Fruit fly (Drosophila melanogaster) Kc167 (cell line): ENCODE measurements around the gene CG17118.

Experiments
- Myc ChIP-seq: fragments of >200 bp; optimal IDR thresholded peaks from 2 replicates; lab custom pipeline; 2017; ENCODE audit warnings: missing external identifiers
- Sin3A ChIP-seq: fragments of >200 bp; optimal IDR thresholded peaks from 2 replicates; lab custom pipeline; 2018; ENCODE audit warnings: missing external identifiers
- h ChIP-seq: fragments of >200 bp; optimal IDR thresholded peaks from 3 replicates; lab custom pipeline; 2018; ENCODE audit warnings: missing external identifiers
- insv ChIP-seq: fragments of >200 bp; optimal IDR thresholded peaks from 3 replicates; lab custom pipeline; 2018; ENCODE audit warnings: missing external identifiers
- psq ChIP-seq: fragments of >200 bp; optimal IDR thresholded peaks from 2 replicates; lab custom pipeline; 2017; ENCODE audit warnings: missing external identifiers
- ttk ChIP-seq: sonication (Bioruptor generic); optimal IDR thresholded peaks from 2 replicates; lab custom pipeline; 2017; ENCODE audit warnings: missing external identifiers

The CG17118 gene

DNA sequence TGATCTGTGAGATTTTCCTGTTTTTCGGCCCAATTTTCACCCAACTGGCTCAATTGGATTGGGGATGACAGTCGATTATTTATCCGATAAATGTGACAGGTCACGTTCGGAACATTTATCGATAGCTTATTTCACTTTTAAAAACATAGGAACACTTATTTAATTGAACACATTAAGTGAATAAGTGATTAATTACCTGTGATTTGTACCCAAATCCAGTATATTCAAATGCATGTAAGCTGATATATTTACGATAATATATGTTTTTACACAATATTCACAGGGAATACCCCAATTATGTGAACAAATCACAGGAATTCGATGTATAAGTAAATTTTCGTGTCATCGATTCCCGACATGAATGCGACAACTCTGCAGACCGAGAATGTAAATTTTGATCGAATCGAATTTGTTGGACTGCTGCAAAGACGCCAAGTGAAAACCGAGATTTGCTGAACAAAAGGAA, 2.3 kb downstream of the CG17118 start, which contains the start of the genes EMC3 and Dpy-30L1:
EMC3 (minus strand) TSS at position 81 of the 466 bp plus-strand sequence.
Dpy-30L1 (plus strand) TSS at position 311 of the 466 bp plus-strand sequence.
- TF ChIP-seq Sin3A (lab: Kevin White, UChicago) (no peak), psq (lab: Kevin White, UChicago) (no peak), ttk (lab: Kevin White, UChicago) (no peak), h (lab: Kevin White, UChicago) (no peak), insv (lab: Kevin White, UChicago) (no peak), Myc (lab: Kevin White, UChicago) (no peak)

DNA sequence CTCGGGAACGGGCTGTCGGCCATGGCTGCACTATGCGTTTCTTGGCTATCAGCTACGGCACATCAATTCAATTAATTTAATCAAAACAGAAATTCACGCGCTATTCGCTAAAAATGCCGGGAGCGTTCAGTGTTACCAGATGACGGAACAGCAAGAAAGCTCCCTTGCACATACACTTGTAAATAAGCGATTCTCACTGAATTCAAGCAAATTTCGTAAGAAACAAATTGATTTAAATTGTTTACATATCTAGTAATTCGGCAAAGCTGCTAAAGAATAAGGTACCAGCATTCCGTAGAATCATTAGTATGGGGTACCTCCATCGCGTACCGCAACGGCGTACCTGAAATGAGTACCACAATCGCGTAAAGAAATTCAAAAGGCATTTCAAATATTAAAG, 5.9 kb downstream of the CG17118 start, which contains the start of gene Nup107:
Nup107 (minus strand) TSS at position 149 of the 400 bp plus-strand sequence.
- TF ChIP-seq Myc (lab: Kevin White, UChicago): no peak
- TF ChIP-seq insv (lab: Kevin White, UChicago): no peak
- no peak for TF ChIP-seq Sin3A (lab: Kevin White, UChicago)
- TF ChIP-seq h (lab: Kevin White, UChicago): no peak
- no peak for TF ChIP-seq ttk (lab: Kevin White, UChicago)
- TF ChIP-seq psq (lab: Kevin White, UChicago): no peak

DNA sequence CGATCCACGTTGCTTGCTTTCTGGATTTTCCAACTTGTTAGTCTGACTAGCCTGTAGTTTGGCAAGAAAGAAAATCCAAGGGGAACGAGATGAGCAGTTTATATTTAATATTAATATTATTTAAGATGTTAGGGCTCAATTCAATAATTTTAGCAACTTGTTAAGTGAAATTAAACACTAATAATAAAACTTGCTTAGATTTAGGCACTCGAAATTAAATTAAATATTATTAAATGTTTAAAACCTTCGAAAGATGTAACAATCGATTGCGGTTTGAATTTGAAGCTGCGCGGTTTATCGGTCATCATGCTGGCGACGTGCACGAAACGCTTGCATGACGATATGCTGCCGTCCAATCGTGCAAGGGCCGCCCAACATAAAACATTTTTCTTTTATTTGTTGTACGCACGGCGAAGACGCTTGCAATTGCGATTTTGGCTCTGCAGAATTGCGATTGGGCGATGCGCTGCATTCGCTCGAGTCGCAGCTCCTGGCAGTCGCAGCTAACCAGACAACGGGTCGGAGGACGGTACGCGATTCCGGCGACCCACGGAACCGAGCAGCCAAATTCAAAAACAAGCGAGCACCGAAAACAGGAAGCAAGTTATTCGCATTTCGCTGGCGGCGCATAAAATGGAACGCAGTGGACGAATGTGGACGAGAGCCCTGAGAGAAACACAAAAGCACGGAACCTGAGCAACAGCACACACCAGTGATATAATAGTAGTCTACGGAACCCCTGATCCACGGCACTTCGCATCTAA, 7.1 kb downstream of the CG17118 start, which contains the start of the genes Vha16-5 and CG12299:
Vha16-5 (minus strand) TSS at position 51 of the 764 bp plus-strand sequence.
CG12299 (plus strand) TSS at position 353 of the 764 bp plus-strand sequence.
- TF ChIP-seq Sin3A (lab: Kevin White, UChicago) (no peak), insv (lab: Kevin White, UChicago) (no peak), psq (lab: Kevin White, UChicago) (no peak), h (lab: Kevin White, UChicago) (no peak), Myc (lab: Kevin White, UChicago) (no peak), ttk (lab: Kevin White, UChicago) (no peak)

DNA sequence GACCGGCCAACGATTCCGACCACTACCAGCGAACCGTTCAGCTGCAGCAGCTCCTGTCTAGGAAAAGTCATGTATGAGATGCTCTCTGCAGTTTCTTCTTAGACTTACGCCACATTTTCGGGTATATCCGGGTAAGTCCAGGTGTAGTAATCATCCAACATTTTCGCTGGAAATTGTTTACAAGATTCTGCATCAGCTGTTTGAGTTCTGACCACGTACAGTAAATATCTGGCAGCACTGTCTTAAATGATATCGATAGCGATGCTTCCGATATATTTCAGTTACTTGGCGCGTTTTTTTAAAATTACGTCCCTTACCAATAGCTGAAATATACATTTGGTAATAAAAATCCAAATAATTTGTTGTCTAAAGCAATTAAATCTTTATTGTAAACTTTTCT, 13.7 kb downstream of the CG17118 start, which contains the start of gene CG6729:
CG6729 (minus strand) TSS at position 222 of the 400 bp plus-strand sequence.
- TF ChIP-seq ttk (lab: Kevin White, UChicago) (no peak), h (lab: Kevin White, UChicago) (no peak), insv (lab: Kevin White, UChicago) (no peak), Myc (lab: Kevin White, UChicago) (no peak), Sin3A (lab: Kevin White, UChicago) (no peak), psq (lab: Kevin White, UChicago) (no peak)

DNA sequence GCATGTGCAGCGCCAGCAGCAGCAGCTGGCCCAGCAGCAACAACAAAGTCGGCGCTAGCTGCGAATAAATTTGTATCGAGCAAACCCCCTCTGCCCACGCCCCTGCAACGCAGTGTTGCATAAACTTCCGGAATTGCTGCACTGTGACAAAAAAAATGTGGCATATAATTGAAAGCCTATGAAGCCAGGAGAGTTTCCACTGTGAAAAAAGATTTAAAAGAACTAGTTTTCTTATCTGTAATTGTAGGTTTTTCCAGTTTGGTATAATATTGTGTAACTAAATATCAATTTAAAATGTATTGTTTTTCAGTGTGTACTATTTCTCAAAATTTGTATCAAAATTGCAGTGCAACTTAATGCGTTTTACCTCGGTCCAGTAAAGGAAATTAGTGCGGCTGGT, 18.2 kb downstream of the CG17118 start:
- TF ChIP-seq Myc (lab: Kevin White, UChicago): no peak
- no peak for TF ChIP-seq ttk (lab: Kevin White, UChicago)
- TF ChIP-seq psq (lab: Kevin White, UChicago): no peak
- TF ChIP-seq h (lab: Kevin White, UChicago): no peak
- no peak for TF ChIP-seq Sin3A (lab: Kevin White, UChicago)
- TF ChIP-seq insv (lab: Kevin White, UChicago): no peak

DNA sequence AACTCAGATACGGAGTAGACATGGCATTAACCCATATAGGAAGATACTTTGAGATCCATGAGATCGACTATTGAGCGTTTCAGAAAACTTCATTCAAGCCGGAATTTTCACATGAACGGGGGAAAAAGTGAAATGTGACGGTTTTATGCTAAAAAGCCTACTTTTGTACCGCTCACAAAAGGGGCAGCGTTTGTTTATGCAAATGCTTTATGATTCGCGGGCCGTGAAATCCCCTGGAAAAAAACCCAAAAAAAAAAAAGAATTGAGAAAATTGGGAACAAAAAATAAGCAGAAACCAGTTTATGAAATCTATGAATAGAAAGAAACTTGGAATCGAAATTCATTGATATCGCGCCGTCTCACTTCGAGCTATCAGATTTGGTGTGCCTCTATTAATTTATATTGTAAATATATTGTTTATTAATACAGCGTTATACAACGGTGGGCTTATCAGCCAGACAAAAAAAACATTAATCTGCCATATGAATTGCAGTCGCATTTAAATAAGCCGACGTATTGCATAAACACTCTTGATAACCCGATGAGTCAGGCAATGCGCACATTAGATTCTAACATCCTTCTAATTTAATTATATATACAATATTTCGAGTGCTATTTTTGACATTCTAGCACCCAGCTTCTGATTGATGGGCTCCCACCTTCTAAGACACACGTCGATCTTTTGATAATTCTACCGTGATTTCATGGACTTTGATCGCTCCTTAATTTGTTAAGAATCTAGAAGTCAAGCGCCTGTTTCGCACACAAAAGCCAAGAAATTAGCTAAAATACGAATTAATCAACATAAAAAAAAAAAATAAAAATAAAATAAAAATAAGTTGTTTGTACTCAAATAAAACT, 19.8 kb downstream of the CG17118 start:
- TF ChIP-seq Myc (lab: Kevin White, UChicago) (no peak), Sin3A (lab: Kevin White, UChicago) (no peak), psq (lab: Kevin White, UChicago) (no peak), insv (lab: Kevin White, UChicago) (no peak), h (lab: Kevin White, UChicago) (no peak), ttk (lab: Kevin White, UChicago) (no peak)

DNA sequence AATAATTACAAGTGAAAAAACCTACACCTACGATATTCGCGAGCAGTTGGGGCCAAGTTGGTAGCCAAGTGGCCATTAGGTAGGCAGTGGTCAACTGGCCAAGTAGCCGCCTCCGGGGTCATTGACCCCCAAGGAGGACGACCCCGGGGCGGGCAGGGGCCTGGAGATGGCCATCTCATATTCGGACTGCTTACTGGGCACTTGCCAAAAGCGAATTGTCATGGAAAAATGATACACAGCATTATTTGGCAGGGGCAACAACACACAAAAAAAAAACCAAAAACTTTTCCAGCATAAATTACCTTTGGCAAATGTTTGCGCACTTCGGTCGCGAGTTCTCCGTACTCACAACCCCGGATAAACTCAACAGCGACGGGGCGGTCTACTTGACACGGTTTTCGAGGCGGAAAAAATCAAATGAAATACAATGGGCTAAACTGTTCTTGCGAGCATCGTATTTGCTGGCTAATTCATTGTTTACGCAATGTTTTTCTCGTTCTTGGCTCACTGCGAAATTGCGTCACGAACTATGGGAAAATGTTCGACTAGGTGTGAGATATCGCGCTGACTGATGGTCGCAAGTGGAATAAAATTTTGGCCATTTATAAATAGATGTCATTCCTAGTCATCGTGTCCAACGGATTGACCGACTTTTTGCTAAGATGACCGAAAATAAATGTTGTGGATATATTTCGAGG, 21.0 kb downstream of the CG17118 start:
- TF ChIP-seq ttk (lab: Kevin White, UChicago): no peak
- TF ChIP-seq Sin3A (lab: Kevin White, UChicago): no peak
- TF ChIP-seq psq (lab: Kevin White, UChicago): no peak
- TF ChIP-seq h (lab: Kevin White, UChicago): no peak
- TF ChIP-seq Myc (lab: Kevin White, UChicago): no peak
- TF ChIP-seq insv (lab: Kevin White, UChicago): no peak

DNA sequence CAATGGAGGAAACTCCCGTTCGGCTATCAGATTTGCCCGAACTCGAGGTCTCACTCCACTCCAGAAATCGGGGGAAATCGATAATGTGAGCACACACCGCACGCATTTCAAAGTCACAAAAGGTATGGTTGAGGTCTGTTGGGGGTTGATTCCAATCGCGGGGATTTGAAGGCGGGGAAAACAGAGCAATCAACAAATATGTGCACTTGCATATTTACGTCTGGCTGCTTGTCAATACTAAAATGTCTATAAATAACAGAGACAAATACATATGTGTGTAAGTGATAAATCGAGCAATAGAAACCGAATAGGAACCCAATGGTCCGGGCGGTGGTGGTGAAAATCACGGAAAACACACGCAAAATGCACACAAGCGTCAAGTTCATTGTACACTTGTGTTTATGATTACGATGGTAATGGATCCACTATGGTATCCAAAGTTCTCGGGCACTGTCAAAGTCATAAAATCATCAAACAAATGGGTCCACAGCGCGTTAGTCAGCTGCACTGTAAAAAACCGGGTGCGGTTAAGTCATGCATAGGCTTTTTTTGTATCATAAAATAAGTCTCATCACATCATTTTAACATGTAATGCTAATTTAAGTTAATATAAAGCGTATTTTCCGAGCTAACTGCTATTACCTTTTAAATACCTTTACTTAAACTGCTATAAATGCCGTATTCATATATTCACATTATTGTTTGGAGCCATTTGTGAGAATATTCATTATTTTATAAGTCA, 22.0 kb downstream of the CG17118 start:
- TF ChIP-seq psq (lab: Kevin White, UChicago) (no peak), insv (lab: Kevin White, UChicago) (no peak), Myc (lab: Kevin White, UChicago) (no peak), ttk (lab: Kevin White, UChicago) (no peak), h (lab: Kevin White, UChicago) (no peak), Sin3A (lab: Kevin White, UChicago) (no peak)

DNA sequence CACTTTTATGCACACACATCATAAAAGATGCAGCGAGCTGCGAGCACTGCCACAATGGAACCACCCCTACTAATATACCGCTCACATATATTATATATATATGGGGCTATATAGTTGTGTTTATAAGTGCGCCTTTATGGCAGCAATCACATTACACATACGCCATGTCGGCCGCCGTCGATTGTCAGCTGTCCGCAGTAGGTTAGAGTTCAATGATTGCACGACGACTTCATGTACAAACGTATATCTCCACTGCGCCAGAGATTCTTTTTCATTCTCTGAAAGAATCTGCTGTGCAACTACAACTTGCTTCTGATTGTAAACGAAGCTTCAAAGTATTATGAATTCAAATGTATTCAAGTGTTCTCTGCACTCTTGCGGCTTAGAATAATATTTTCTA, 22.6 kb downstream of the CG17118 start:
- no peak for TF ChIP-seq insv (lab: Kevin White, UChicago)
- no peak for TF ChIP-seq psq (lab: Kevin White, UChicago)
- no peak for TF ChIP-seq Sin3A (lab: Kevin White, UChicago)
- no peak for TF ChIP-seq h (lab: Kevin White, UChicago)
- no peak for TF ChIP-seq Myc (lab: Kevin White, UChicago)
- TF ChIP-seq ttk (lab: Kevin White, UChicago): no peak
